Worm (Caenorhabditis elegans) whole organism, L4 larva: Measurements from ENCODE around the gene sel-1.

Source experiments
- D1046.2 ChIP-seq: fragments of 200-800 bp; sonication (Bioruptor generic); IDR thresholded peaks from 2 replicates; pipeline ENCODE4 v1.3.6; 2022; ENCODE audit warnings: missing genetic modification characterization, missing compliant biosample characterization
- F10B5.3 ChIP-seq: sonication (generic microtip); optimal IDR thresholded peaks from 2 replicates; lab custom pipeline; 2016; ENCODE audit warnings: mild to moderate bottlenecking, missing genetic modification characterization, missing compliant biosample characterization
- F44E2.7 ChIP-seq: fragments of 200-800 bp; sonication (Bioruptor generic); IDR thresholded peaks from 2 replicates; pipeline ENCODE4 v2.1.2; 2022; ENCODE audit warnings: missing genetic modification characterization, missing compliant biosample characterization
- F49E8.2 ChIP-seq: sonication (generic microtip); optimal IDR thresholded peaks from 2 replicates; lab custom pipeline; 2016; ENCODE audit warnings: missing compliant biosample characterization, mild to moderate bottlenecking, missing genetic modification characterization, borderline replicate concordance
- Y48G9A.11 ChIP-seq: fragments of 200-800 bp; sonication (Bioruptor generic); IDR thresholded peaks from 2 replicates; pipeline ENCODE4 v1.3.6; 2022; ENCODE audit warnings: missing genetic modification reagents, missing genetic modification characterization, missing compliant biosample characterization
- Y75B8A.6 ChIP-seq: fragments of 200-800 bp; sonication (Bioruptor generic); IDR thresholded peaks from 2 replicates; pipeline ENCODE4 v1.3.6; 2022; ENCODE audit warnings: missing genetic modification reagents, missing genetic modification characterization, missing compliant biosample characterization
- aly-2 ChIP-seq: sonication (generic microtip); optimal IDR thresholded peaks from 2 replicates; lab custom pipeline; 2018; ENCODE audit warnings: missing biosample characterization, missing genetic modification characterization
- arid-1 ChIP-seq: fragments of 200-800 bp; sonication (Bioruptor generic); conservative IDR thresholded peaks from 2 replicates; pipeline ENCODE4 v1.3.6; 2022; ENCODE audit warnings: missing genetic modification reagents, missing genetic modification characterization, missing compliant biosample characterization
- attf-4 ChIP-seq: sonication (generic microtip); optimal IDR thresholded peaks from 3 replicates; lab custom pipeline; 2017; ENCODE audit warnings: missing biosample characterization, missing genetic modification characterization
- ceh-44 ChIP-seq: fragments of 200-800 bp; sonication (Bioruptor generic); IDR thresholded peaks from 2 replicates; pipeline ENCODE4 v1.3.6; 2022; ENCODE audit warnings: missing genetic modification reagents, missing genetic modification characterization, missing compliant biosample characterization
- ceh-62 ChIP-seq: sonication (generic microtip); optimal IDR thresholded peaks from 2 replicates; lab custom pipeline; 2017; ENCODE audit warnings: missing biosample characterization, missing genetic modification characterization
- ces-1 ChIP-seq: fragments of 150-350 bp; sonication (generic microtip); optimal IDR thresholded peaks from 4 replicates; lab custom pipeline; 2014; ENCODE audit warnings: missing biosample characterization, missing genetic modification reagents, missing genetic modification characterization
- daf-16 ChIP-seq, 3 experiments: sonication (generic microtip); optimal IDR thresholded peaks; 2 replicates each; lab custom pipeline; 2016 to 2017; ENCODE audit warnings: missing genetic modification characterization in 3 of 3, missing genetic modification reagents in 3 of 3, mild to moderate bottlenecking in 2 of 3, missing compliant biosample characterization in 2 of 3, missing biosample characterization in 1 of 3, moderate library complexity in 1 of 3
- dve-1 ChIP-seq: sonication (generic microtip); optimal IDR thresholded peaks from 2 replicates; lab custom pipeline; 2017; ENCODE audit warnings: antibody characterized with exemption, mild to moderate bottlenecking, missing genetic modification characterization, missing compliant biosample characterization; ENCODE audit not compliant: insufficient read depth
- egl-27 ChIP-seq: sonication (generic microtip); optimal IDR thresholded peaks from 3 replicates; lab custom pipeline; 2017; ENCODE audit warnings: missing biosample characterization, missing genetic modification reagents, missing genetic modification characterization
- gei-8 ChIP-seq: fragments of 200-800 bp; sonication (Bioruptor generic); optimal IDR thresholded peaks from 2 replicates; lab custom pipeline; 2018; ENCODE audit warnings: mild to moderate bottlenecking, missing genetic modification characterization, missing compliant biosample characterization
- hif-1 ChIP-seq, 2 experiments: sonication (generic microtip); optimal IDR thresholded peaks; 2 replicates each; lab custom pipeline; 2016 to 2017; ENCODE audit warnings: missing compliant biosample characterization in 2 of 2, missing genetic modification characterization in 2 of 2, missing genetic modification reagents in 2 of 2, missing genotype in 2 of 2, mild to moderate bottlenecking in 1 of 2
- hlh-11 ChIP-seq: fragments of 200-800 bp; sonication (Bioruptor generic); optimal IDR thresholded peaks from 2 replicates; lab custom pipeline; 2018; ENCODE audit warnings: mild to moderate bottlenecking, missing genetic modification characterization, missing compliant biosample characterization
- hlh-30 ChIP-seq: sonication (generic microtip); optimal IDR thresholded peaks from 2 replicates; lab custom pipeline; 2017; ENCODE audit warnings: antibody characterized with exemption, mild to moderate bottlenecking, missing genetic modification characterization, missing compliant biosample characterization; ENCODE audit not compliant: insufficient read depth
- hmg-1.1 ChIP-seq: fragments of 200-800 bp; sonication (Bioruptor generic); IDR thresholded peaks from 2 replicates; pipeline ENCODE4 v1.3.6; 2022; ENCODE audit warnings: missing genetic modification reagents, missing genetic modification characterization, missing compliant biosample characterization
- jun-1 ChIP-seq: fragments of 150-350 bp; optimal IDR thresholded peaks from 2 replicates; lab custom pipeline; 2014; ENCODE audit warnings: missing biosample characterization, missing genetic modification reagents, missing genetic modification characterization
- lin-13 ChIP-seq: fragments of 150-350 bp; optimal IDR thresholded peaks from 2 replicates; lab custom pipeline; 2014; ENCODE audit warnings: missing biosample characterization, missing genetic modification reagents, missing genetic modification characterization
- lir-3 ChIP-seq: sonication (generic microtip); optimal IDR thresholded peaks from 2 replicates; lab custom pipeline; 2016; ENCODE audit warnings: mild to moderate bottlenecking, missing genetic modification characterization, missing compliant biosample characterization
- lsy-2 ChIP-seq, 2 experiments: fragments of 150-350 bp in 1 of 2; sonication (generic microtip) in 1 of 2; optimal IDR thresholded peaks; 2 replicates each; lab custom pipeline; 2014 to 2017; ENCODE audit warnings: missing biosample characterization in 2 of 2, missing genetic modification characterization in 2 of 2
- madf-5 ChIP-seq, 2 experiments: fragments of 200-800 bp; sonication (Bioruptor generic); IDR thresholded peaks; 2 replicates each; pipeline ENCODE4 v1.3.6; 2022; ENCODE audit warnings: missing compliant biosample characterization in 2 of 2, missing genetic modification characterization in 2 of 2
- mdl-1 ChIP-seq, 2 experiments: fragments of 150-350 bp in 1 of 2; sonication (generic microtip) in 1 of 2; optimal IDR thresholded peaks; 2 replicates each; lab custom pipeline; 2014 to 2017; ENCODE audit warnings: missing biosample characterization in 2 of 2, missing genetic modification characterization in 2 of 2
- mep-1 ChIP-seq: fragments of 150-350 bp; sonication (generic microtip); optimal IDR thresholded peaks from 3 replicates; lab custom pipeline; 2014; ENCODE audit warnings: missing biosample characterization, missing genetic modification characterization
- nhr-102 ChIP-seq: sonication (generic microtip); optimal IDR thresholded peaks from 2 replicates; lab custom pipeline; 2016; ENCODE audit warnings: mild to moderate bottlenecking, missing genetic modification characterization, moderate library complexity, missing compliant biosample characterization
- nhr-111 ChIP-seq: fragments of 200-800 bp; sonication (Bioruptor generic); optimal IDR thresholded peaks from 2 replicates; lab custom pipeline; 2018; ENCODE audit warnings: mild to moderate bottlenecking, missing genetic modification characterization, missing compliant biosample characterization
- nhr-237 ChIP-seq: sonication (generic microtip); optimal IDR thresholded peaks from 2 replicates; lab custom pipeline; 2017; ENCODE audit warnings: missing biosample characterization, missing genetic modification characterization
- nhr-25 ChIP-seq: sonication (generic microtip); optimal IDR thresholded peaks from 2 replicates; lab custom pipeline; 2017; ENCODE audit warnings: missing genetic modification characterization, mild to moderate bottlenecking, missing compliant biosample characterization, antibody characterized with exemption, moderate library complexity, borderline replicate concordance; ENCODE audit not compliant: insufficient read depth
- nhr-28 ChIP-seq: fragments of 150-350 bp; optimal IDR thresholded peaks from 2 replicates; lab custom pipeline; 2014; ENCODE audit warnings: missing biosample characterization, missing genetic modification characterization
- nhr-41 ChIP-seq: fragments of 200-800 bp; sonication (Bioruptor generic); IDR thresholded peaks from 2 replicates; pipeline ENCODE4 v1.3.6; 2022; ENCODE audit warnings: missing genetic modification reagents, missing genetic modification characterization, missing compliant biosample characterization
- nhr-48 ChIP-seq: sonication (generic microtip); optimal IDR thresholded peaks from 2 replicates; lab custom pipeline; 2016; ENCODE audit warnings: mild to moderate bottlenecking, missing genetic modification characterization, missing compliant biosample characterization
- nhr-76 ChIP-seq: fragments of 150-350 bp; optimal IDR thresholded peaks from 2 replicates; lab custom pipeline; 2014; ENCODE audit warnings: missing biosample characterization, missing genetic modification characterization
- php-3 ChIP-seq: fragments of 200-800 bp; sonication (Bioruptor generic); IDR thresholded peaks from 2 replicates; pipeline ENCODE4 v1.3.6; 2022; ENCODE audit warnings: missing genetic modification reagents, missing genetic modification characterization, missing compliant biosample characterization
- rbr-2 ChIP-seq: sonication (generic microtip); optimal IDR thresholded peaks from 2 replicates; lab custom pipeline; 2016; ENCODE audit warnings: missing genotype, missing genetic modification characterization, missing compliant biosample characterization
- saeg-2 ChIP-seq: fragments of 200-800 bp; sonication (Bioruptor generic); IDR thresholded peaks from 2 replicates; pipeline ENCODE4 v1.3.6; 2022; ENCODE audit warnings: missing genetic modification reagents, missing genetic modification characterization, missing compliant biosample characterization
- snpc-1.2 ChIP-seq: fragments of 200-800 bp; sonication (Bioruptor generic); IDR thresholded peaks from 2 replicates; pipeline ENCODE4 v1.3.6; 2022; ENCODE audit warnings: missing genetic modification reagents, missing genetic modification characterization, missing compliant biosample characterization
- spr-1 ChIP-seq: sonication (generic microtip); optimal IDR thresholded peaks from 2 replicates; lab custom pipeline; 2016; ENCODE audit warnings: mild to moderate bottlenecking, missing genetic modification characterization, missing compliant biosample characterization
- spr-3 ChIP-seq: fragments of 200-800 bp; sonication (Bioruptor generic); optimal IDR thresholded peaks from 2 replicates; lab custom pipeline; 2018; ENCODE audit warnings: mild to moderate bottlenecking, missing genetic modification characterization, missing compliant biosample characterization
- tag-97 ChIP-seq: fragments of 200-800 bp; sonication (Bioruptor generic); IDR thresholded peaks from 2 replicates; pipeline ENCODE4 v1.3.6; 2022; ENCODE audit warnings: missing genetic modification characterization, missing compliant biosample characterization
- vab-7 ChIP-seq: fragments of 200-800 bp; sonication (Bioruptor generic); IDR thresholded peaks from 2 replicates; pipeline ENCODE4 v1.3.6; 2022; ENCODE audit warnings: missing genetic modification reagents, missing genetic modification characterization, missing compliant biosample characterization
- zag-1 ChIP-seq: fragments of 150-350 bp; optimal IDR thresholded peaks from 2 replicates; lab custom pipeline; 2014; ENCODE audit warnings: missing biosample characterization, missing genetic modification characterization
- zfp-2 ChIP-seq: sonication (generic microtip); optimal IDR thresholded peaks from 2 replicates; lab custom pipeline; 2016; ENCODE audit warnings: mild to moderate bottlenecking, missing genetic modification characterization, missing compliant biosample characterization
- zip-2 ChIP-seq: fragments of 150-350 bp; optimal IDR thresholded peaks from 2 replicates; lab custom pipeline; 2014; ENCODE audit warnings: missing biosample characterization, missing genetic modification characterization

sel-1 gene

DNA sequence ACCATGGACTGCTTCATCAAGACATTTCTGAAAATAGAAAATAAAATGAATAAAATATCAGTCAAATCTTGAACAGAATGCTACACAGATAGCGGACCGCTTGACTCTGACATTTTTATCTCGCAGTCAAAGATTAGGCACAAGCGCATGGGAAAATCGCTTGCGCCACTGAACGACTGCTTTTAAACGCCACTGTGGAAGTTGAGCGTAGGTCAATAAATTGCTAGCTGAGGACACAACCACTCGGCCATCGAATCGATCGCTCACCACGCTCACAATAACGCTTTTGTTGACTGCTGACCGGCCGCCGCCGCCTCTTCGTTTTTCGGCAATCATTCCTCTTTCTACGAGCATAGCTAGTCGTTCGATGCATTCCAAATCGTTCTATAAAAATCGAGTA lies 36.3 kb downstream of the sel-1 start (continued):
- TF ChIP-seq attf-4 (tag; lab: Kevin White, UChicago) = no peak
- no peak for TF ChIP-seq dve-1 (tag; lab: Kevin White, UChicago)
- no peak for TF ChIP-seq nhr-76 (tag; lab: Kevin White, UChicago)
- TF ChIP-seq spr-3 (GFP tag; lab: Kevin White, UChicago) = peak; percentile 17
- TF ChIP-seq jun-1 (tag; lab: Kevin White, UChicago) = no peak
- TF ChIP-seq Y48G9A.11 (GFP tag; lab: Robert Waterston, UW) = peak; percentile 80
- TF ChIP-seq aly-2 (tag; lab: Kevin White, UChicago) = no peak
- no peak for TF ChIP-seq egl-27 (tag; lab: Kevin White, UChicago)
- TF ChIP-seq tag-97 (GFP tag; lab: Robert Waterston, UW) = no peak
- TF ChIP-seq ces-1 = no peak
- TF ChIP-seq nhr-25 (tag; lab: Kevin White, UChicago) = peak; percentile 38
- TF ChIP-seq nhr-111 = peak; percentile 48
- peak; percentile 47 for TF ChIP-seq hlh-11
- peak; percentile 49 for TF ChIP-seq nhr-102 (tag; lab: Kevin White, UChicago)
- no peak for TF ChIP-seq F44E2.7
- no peak for TF ChIP-seq php-3 (GFP tag; lab: Robert Waterston, UW)
- TF ChIP-seq gei-8 (GFP tag; lab: Kevin White, UChicago) = peak; percentile 33
- no peak for TF ChIP-seq ceh-44 (GFP tag; lab: Robert Waterston, UW)
- peak; percentile 13 for TF ChIP-seq lir-3 (tag; lab: Kevin White, UChicago)
- TF ChIP-seq nhr-48 (tag; lab: Kevin White, UChicago) = peak; percentile 34
- peak; percentile 5; the same call in 1 of the 2 replicates for TF ChIP-seq saeg-2 (GFP tag; lab: Robert Waterston, UW)
- peak; percentile 53 for TF ChIP-seq rbr-2 (tag; lab: Kevin White, UChicago)
- no peak for TF ChIP-seq hlh-30
- TF ChIP-seq F49E8.2 (tag; lab: Kevin White, UChicago) = peak; percentile 53
- TF ChIP-seq zag-1 (tag; lab: Kevin White, UChicago) = no peak
- TF ChIP-seq mep-1 (tag; lab: Kevin White, UChicago) = peak; percentile 49
- peak; percentile 83 for TF ChIP-seq D1046.2 (GFP tag; lab: Robert Waterston, UW)
- 0 out of 2 replicates have a peak, but pooled peaks have one; percentile 40 for TF ChIP-seq nhr-41
- peak; percentile 56 for TF ChIP-seq hmg-1.1 (GFP tag; lab: Robert Waterston, UW)
- peak; percentile 61 for TF ChIP-seq spr-1 (tag; lab: Kevin White, UChicago)
- TF ChIP-seq zfp-2 = no peak
- TF ChIP-seq mdl-1 (tag; optimal IDR thresholded peaks at IDR 0.05; lab: Kevin White, UChicago) = peak in 1 of 2 experiments; percentile 24
- TF ChIP-seq snpc-1.2 = peak; percentile 68
- TF ChIP-seq nhr-237 (tag; lab: Kevin White, UChicago) = no peak
- no peak for TF ChIP-seq ceh-62 (tag; lab: Kevin White, UChicago)
- peak in 1 of 2 experiments; percentile 69 for TF ChIP-seq daf-16 (GFP tag; optimal IDR thresholded peaks at IDR 0.05; lab: Kevin White, UChicago)
- peak; percentile 76 for TF ChIP-seq daf-16 (tag; optimal IDR thresholded peaks at IDR 0.05; lab: Kevin White, UChicago)
- peak in 1 of 2 experiments; percentile 42 for TF ChIP-seq lsy-2 (tag; optimal IDR thresholded peaks at IDR 0.05; lab: Kevin White, UChicago)
- TF ChIP-seq hif-1 (tag; optimal IDR thresholded peaks at IDR 0.05; lab: Kevin White, UChicago) = no peak
- no peak for TF ChIP-seq arid-1
- TF ChIP-seq zip-2 (tag; lab: Kevin White, UChicago) = peak; percentile 54
- peak; percentile 9 for TF ChIP-seq lin-13 (GFP tag; lab: Kevin White, UChicago)
- TF ChIP-seq nhr-28 (tag; lab: Kevin White, UChicago) = peak; percentile 43
- peak; percentile 60; the same call in 1 of the 2 replicates for TF ChIP-seq Y75B8A.6 (GFP tag; lab: Robert Waterston, UW)
- TF ChIP-seq madf-5 (GFP tag; IDR thresholded peaks at IDR 0.05; lab: Robert Waterston, UW) = peak; percentile 36 to 45; a peak in 1 of 4 replicates
- TF ChIP-seq F10B5.3 = peak; percentile 24
- TF ChIP-seq vab-7 = no peak; the same call in 1 of the 2 replicates
- TF ChIP-seq, all 104 proteins: peak for 49
